ENCODE assay signal across 4 fruit fly cellular contexts in genomic region chr2L:11306091-11306490, dm6.
A peak's percentile ranks its signal among the peaks of the same experiment; 100 is the strongest.
TF ChIP-seq lines count a peak whose summit lies in the region.

No protein-coding gene starts in this region.

- no peak for TF ChIP-seq CTCF in whole organism, embryonic (GFP tag; optimal IDR thresholded peaks at IDR 0.05; lab: Kevin White, UChicago)

TF ChIP-seq in whole organism, embryonic, 481 proteins besides CTCF, POLR2A, EP300 and RAD21:
- TF ChIP-seq corto (GFP tag; optimal IDR thresholded peaks at IDR 0.05; lab: Kevin White, UChicago) (peak; percentile 3), Ada2b (GFP tag; IDR thresholded peaks at IDR 0.05; lab: Robert Waterston, UW) (no peak), unc-4 (GFP tag; IDR thresholded peaks at IDR 0.05; lab: Robert Waterston, UW; ENCODE audit: partially characterized antibody) (no peak), CG14014 (GFP tag; IDR thresholded peaks at IDR 0.05; lab: Robert Waterston, UW) (no peak), Drgx (GFP tag; IDR thresholded peaks at IDR 0.05; lab: Robert Waterston, UW) (no peak), CG12769 (tag; optimal IDR thresholded peaks at IDR 0.05; lab: Kevin White, UChicago) (no peak), slbo (GFP tag; IDR thresholded peaks at IDR 0.05; lab: Robert Waterston, UW) (no peak), lbe (GFP tag; optimal IDR thresholded peaks at IDR 0.05; lab: Kevin White, UChicago) (peak; percentile 45)

TF ChIP-seq in whole organism, prepupa, 60 proteins besides CTCF, POLR2A, EP300 and RAD21 (continues in another document):
- TF ChIP-seq CG31627 (GFP tag; optimal IDR thresholded peaks at IDR 0.05; lab: Kevin White, UChicago) (peak; percentile 81), spab (GFP tag; optimal IDR thresholded peaks at IDR 0.05; lab: Kevin White, UChicago) (no peak), esn (GFP tag; optimal IDR thresholded peaks at IDR 0.05; lab: Kevin White, UChicago) (peak; percentile 80), Smox (GFP tag; optimal IDR thresholded peaks at IDR 0.05; lab: Kevin White, UChicago) (peak; percentile 79), salr (GFP tag; optimal IDR thresholded peaks at IDR 0.05; lab: Kevin White, UChicago) (peak in 1 of 2 experiments; percentile 10), CG32006 (GFP tag; optimal IDR thresholded peaks at IDR 0.05; lab: Kevin White, UChicago) (no peak), Lpt (GFP tag; optimal IDR thresholded peaks at IDR 0.05; lab: Kevin White, UChicago) (no peak), achi (GFP tag; optimal IDR thresholded peaks at IDR 0.05; lab: Kevin White, UChicago) (peak; percentile 40), CG8319 (GFP tag; optimal IDR thresholded peaks at IDR 0.05; lab: Kevin White, UChicago) (peak; percentile 25), Sox102F (GFP tag; optimal IDR thresholded peaks at IDR 0.05; lab: Kevin White, UChicago) (peak; percentile 73), CG8119 (GFP tag; IDR thresholded peaks at IDR 0.05; lab: Robert Waterston, UW) (no peak), Ets21C (GFP tag; optimal IDR thresholded peaks at IDR 0.05; lab: Kevin White, UChicago) (peak; percentile 64), pdm3 (GFP tag; optimal IDR thresholded peaks at IDR 0.05; lab: Kevin White, UChicago) (peak; percentile 69), CG3032 (tag; optimal IDR thresholded peaks at IDR 0.05; lab: Kevin White, UChicago) (no peak), dac (GFP tag; optimal IDR thresholded peaks at IDR 0.05; lab: Kevin White, UChicago) (no peak), CG11902 (GFP tag; optimal IDR thresholded peaks at IDR 0.05; lab: Kevin White, UChicago) (peak; percentile 74), Met (GFP tag; optimal IDR thresholded peaks at IDR 0.05; lab: Kevin White, UChicago) (peak; percentile 81), CG10669 (GFP tag; optimal IDR thresholded peaks at IDR 0.05; lab: Kevin White, UChicago) (no peak), Sox14 (GFP tag; optimal IDR thresholded peaks at IDR 0.05; lab: Kevin White, UChicago) (peak; percentile 60), CG7368 (GFP tag; optimal IDR thresholded peaks at IDR 0.05; lab: Kevin White, UChicago) (peak; percentile 24), Hr38 (GFP tag; optimal IDR thresholded peaks at IDR 0.05; lab: Kevin White, UChicago) (no peak), CG9139 (GFP tag; optimal IDR thresholded peaks at IDR 0.05; lab: Kevin White, UChicago) (no peak), acj6 (GFP tag; optimal IDR thresholded peaks at IDR 0.05; lab: Kevin White, UChicago) (peak; percentile 70), cyc (GFP tag; optimal IDR thresholded peaks at IDR 0.05; lab: Kevin White, UChicago) (peak; percentile 80), Blimp-1 (GFP tag; optimal IDR thresholded peaks at IDR 0.05; lab: Kevin White, UChicago) (peak; percentile 43), Eip78C (GFP tag; lab: Kevin White, UChicago) (peak; percentile 66), Hr4 (GFP tag; optimal IDR thresholded peaks at IDR 0.05; lab: Kevin White, UChicago) (no peak), CG6163 (GFP tag; IDR thresholded peaks at IDR 0.05; lab: Robert Waterston, UW) (peak; percentile 52; the same call in 1 of the 3 replicates)

TF ChIP-seq in whole organism, pupa, 21 proteins besides CTCF, POLR2A, EP300 and RAD21:
- TF ChIP-seq EcR (GFP tag; optimal IDR thresholded peaks at IDR 0.05; lab: Kevin White, UChicago) (no peak), Snoo (tag; optimal IDR thresholded peaks at IDR 0.05; lab: Kevin White, UChicago) (peak; percentile 65), Pif1A (GFP tag; optimal IDR thresholded peaks at IDR 0.05; lab: Kevin White, UChicago) (peak; percentile 34), CG15710 (tag; optimal IDR thresholded peaks at IDR 0.05; lab: Kevin White, UChicago) (peak; percentile 48), Pif1B (GFP tag; optimal IDR thresholded peaks at IDR 0.05; lab: Kevin White, UChicago) (peak; percentile 25), CG13204 (GFP tag; optimal IDR thresholded peaks at IDR 0.05; lab: Kevin White, UChicago) (no peak), CG34367 (tag; optimal IDR thresholded peaks at IDR 0.05; lab: Kevin White, UChicago) (no peak), CG12605 (GFP tag; IDR thresholded peaks at IDR 0.05; lab: Robert Waterston, UW) (no peak)
TF ChIP-seq in whole organism, pupa: peak in this region for 4.

TF ChIP-seq in whole organism, wandering third instar larva, 38 proteins besides CTCF, POLR2A, EP300 and RAD21:
- TF ChIP-seq Hr78 (GFP tag; optimal IDR thresholded peaks at IDR 0.05; lab: Kevin White, UChicago) (no peak), CG9705 (GFP tag; optimal IDR thresholded peaks at IDR 0.05; lab: Kevin White, UChicago) (peak; percentile 58), HLH106 (tag; optimal IDR thresholded peaks at IDR 0.05; lab: Kevin White, UChicago) (peak; percentile 83), Dfd (GFP tag; optimal IDR thresholded peaks at IDR 0.05; lab: Kevin White, UChicago) (no peak), CrebA (GFP tag; optimal IDR thresholded peaks at IDR 0.05; lab: Kevin White, UChicago; ENCODE audit: borderline replicate concordance) (peak; percentile 10), br (GFP tag; optimal IDR thresholded peaks at IDR 0.05; lab: Kevin White, UChicago) (peak; percentile 81), h (GFP tag; optimal IDR thresholded peaks at IDR 0.05; lab: Kevin White, UChicago) (peak; percentile 83), pan (optimal IDR thresholded peaks at IDR 0.05; lab: Kevin White, UChicago) (no peak), fru (GFP tag; optimal IDR thresholded peaks at IDR 0.05; lab: Kevin White, UChicago) (peak; percentile 78), dsf (GFP tag; optimal IDR thresholded peaks at IDR 0.05; lab: Kevin White, UChicago; ENCODE audit: borderline replicate concordance) (no peak), ey (GFP tag; optimal IDR thresholded peaks at IDR 0.05; lab: Kevin White, UChicago) (peak; percentile 81), dmrt93B (GFP tag; optimal IDR thresholded peaks at IDR 0.05; lab: Kevin White, UChicago) (peak; percentile 47), rgr (GFP tag; optimal IDR thresholded peaks at IDR 0.05; lab: Kevin White, UChicago) (peak; percentile 75), Dif (GFP tag; optimal IDR thresholded peaks at IDR 0.05; lab: Kevin White, UChicago; ENCODE audit: partially characterized antibody) (no peak), GATAd (GFP tag; optimal IDR thresholded peaks at IDR 0.05; lab: Kevin White, UChicago) (peak; percentile 46), Abd-B (GFP tag; optimal IDR thresholded peaks at IDR 0.05; lab: Kevin White, UChicago) (no peak), Myc (optimal IDR thresholded peaks at IDR 0.05; lab: Kevin White, UChicago) (no peak), dl (GFP tag; optimal IDR thresholded peaks at IDR 0.05; lab: Kevin White, UChicago; ENCODE audit: insufficient read depth in 1 of 2, partially characterized antibody in 2 of 2) (no peak), Rel (GFP tag; optimal IDR thresholded peaks at IDR 0.05; lab: Kevin White, UChicago) (no peak), Rel (tag; optimal IDR thresholded peaks at IDR 0.05; lab: Kevin White, UChicago) (peak; percentile 14), Sp1 (GFP tag; optimal IDR thresholded peaks at IDR 0.05; lab: Kevin White, UChicago) (peak; percentile 75), woc (GFP tag; optimal IDR thresholded peaks at IDR 0.05; lab: Kevin White, UChicago) (peak; percentile 65), foxo (GFP tag; optimal IDR thresholded peaks at IDR 0.05; lab: Kevin White, UChicago) (peak in 1 of 2 experiments; percentile 81), tai (GFP tag; optimal IDR thresholded peaks at IDR 0.05; lab: Kevin White, UChicago) (peak; percentile 77), sv (GFP tag; optimal IDR thresholded peaks at IDR 0.05; lab: Kevin White, UChicago) (no peak), jim (GFP tag; optimal IDR thresholded peaks at IDR 0.05; lab: Kevin White, UChicago) (no peak), Mio (GFP tag; optimal IDR thresholded peaks at IDR 0.05; lab: Kevin White, UChicago) (no peak), Hnf4 (GFP tag; optimal IDR thresholded peaks at IDR 0.05; lab: Kevin White, UChicago) (peak; percentile 82), Hr83 (GFP tag; optimal IDR thresholded peaks at IDR 0.05; lab: Kevin White, UChicago; ENCODE audit: poor library complexity, severe bottlenecking) (no peak), sage (GFP tag; optimal IDR thresholded peaks at IDR 0.05; lab: Kevin White, UChicago) (peak; percentile 75), brk (GFP tag; optimal IDR thresholded peaks at IDR 0.05; lab: Kevin White, UChicago) (peak; percentile 65), N (GFP tag; optimal IDR thresholded peaks at IDR 0.05; lab: Kevin White, UChicago) (no peak), usp (GFP tag; optimal IDR thresholded peaks at IDR 0.05; lab: Kevin White, UChicago) (no peak), psq (GFP tag; optimal IDR thresholded peaks at IDR 0.05; lab: Kevin White, UChicago) (peak; percentile 71), Jra (GFP tag; optimal IDR thresholded peaks at IDR 0.05; lab: Kevin White, UChicago) (peak; percentile 48), Vsx2 (GFP tag; optimal IDR thresholded peaks at IDR 0.05; lab: Kevin White, UChicago; ENCODE audit: partially characterized antibody) (no peak), CG32264 (GFP tag; optimal IDR thresholded peaks at IDR 0.05; lab: Kevin White, UChicago) (peak; percentile 35), OdsH (GFP tag; optimal IDR thresholded peaks at IDR 0.05; lab: Kevin White, UChicago) (peak; percentile 74), lola (GFP tag; optimal IDR thresholded peaks at IDR 0.05; lab: Kevin White, UChicago) (no peak)

Comparison
In these comparisons a context has a peak if more than half of its experiments do, and no peak if none do; other contexts are left out.
1. Of the 7 proteins assayed by ChIP-seq in both whole organism, embryonic and whole organism, prepupa: peak only in whole organism, embryonic: none; only in whole organism, prepupa: Blimp-1, CG6854, Hr39 and Sox102F; in both: none; in neither: 3.